Worm (Caenorhabditis elegans): ENCODE measurements around the gene F21D12.2.

DNA sequence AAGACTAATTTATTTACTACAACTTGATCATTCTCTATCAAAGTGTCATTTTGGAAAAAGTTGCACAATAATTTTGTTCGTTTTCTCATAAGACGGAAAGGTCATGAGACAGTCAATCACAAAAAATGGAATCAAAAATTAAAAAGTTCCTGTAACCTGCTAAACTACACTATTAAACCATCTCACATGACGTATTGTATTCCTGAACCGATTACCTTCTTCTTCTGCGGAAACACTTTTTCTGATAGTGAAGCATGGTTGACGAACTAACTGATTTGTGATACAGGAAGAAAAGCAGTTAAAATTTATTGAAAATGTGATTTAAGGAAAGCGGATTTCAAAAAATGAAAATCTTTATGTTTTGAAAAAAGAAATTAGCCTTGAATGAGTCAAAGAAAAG is 47.8 kb upstream of the F21D12.2 start:
- TF ChIP-seq snpc-4 (tag; optimal IDR thresholded peaks at IDR 0.05) (no peak), unc-62 (GFP tag; optimal IDR thresholded peaks at IDR 0.05) (no peak), ceh-43 (GFP tag; optimal IDR thresholded peaks at IDR 0.05) (no peak), nhr-237 (tag; optimal IDR thresholded peaks at IDR 0.05) (no peak), lin-13 (tag; optimal IDR thresholded peaks at IDR 0.05) (no peak), ceh-83 (GFP tag; optimal IDR thresholded peaks at IDR 0.05) (no peak), mep-1 (tag; optimal IDR thresholded peaks at IDR 0.05) (no peak), nhr-12 (tag; optimal IDR thresholded peaks at IDR 0.05) (no peak), mls-2 (tag; optimal IDR thresholded peaks at IDR 0.05) (no peak)
